Fruit fly (Drosophila melanogaster) whole organism, prepupa: ENCODE data around the gene Ccdc39.

Experiments used
- CG10631 ChIP-seq: fragments of 200-800 bp; sonication (Bioruptor generic); optimal IDR thresholded peaks from 2 replicates; lab custom pipeline; 2016; ENCODE audit warnings: missing biosample characterization, missing genetic modification characterization
- CG10669 ChIP-seq: fragments of 200-800 bp; sonication (Bioruptor generic); optimal IDR thresholded peaks from 3 replicates; lab custom pipeline; 2018; ENCODE audit warnings: missing biosample characterization, mild to moderate bottlenecking, missing genetic modification characterization, moderate library complexity
- CG11294 ChIP-seq: fragments of 200-800 bp; sonication (Bioruptor generic); IDR thresholded peaks from 2 replicates; pipeline ENCODE4 v1.3.6; 2022; ENCODE audit warnings: missing biosample characterization, missing genetic modification characterization
- CG15336 ChIP-seq: fragments of 200-800 bp; sonication (Bioruptor generic); IDR thresholded peaks from 2 replicates; pipeline ENCODE4 v1.3.6; 2022; ENCODE audit warnings: missing biosample characterization, missing genetic modification characterization
- CG1621 ChIP-seq: fragments of 200-800 bp; sonication (Bioruptor generic); optimal IDR thresholded peaks from 3 replicates; lab custom pipeline; 2018; ENCODE audit warnings: missing biosample characterization, mild to moderate bottlenecking, missing genetic modification characterization
- CG16779 ChIP-seq: fragments of 200-800 bp; sonication (Bioruptor generic); optimal IDR thresholded peaks from 3 replicates; lab custom pipeline; 2017; ENCODE audit warnings: missing biosample characterization, mild to moderate bottlenecking, missing genetic modification characterization
- CG3032 ChIP-seq: fragments of 200-800 bp; optimal IDR thresholded peaks from 2 replicates; lab custom pipeline; 2019; ENCODE audit warnings: missing biosample characterization, mild to moderate bottlenecking, missing genetic modification characterization, moderate library complexity
- CG31627 ChIP-seq: fragments of 200-800 bp; sonication (Bioruptor generic); optimal IDR thresholded peaks from 3 replicates; lab custom pipeline; 2016; ENCODE audit warnings: missing biosample characterization, missing genetic modification characterization
- CG32006 ChIP-seq: fragments of 200-800 bp; sonication (Bioruptor generic); optimal IDR thresholded peaks from 3 replicates; lab custom pipeline; 2017; ENCODE audit warnings: missing biosample characterization, mild to moderate bottlenecking, missing genetic modification characterization
- CG34406 ChIP-seq: fragments of 200-800 bp; sonication (Bioruptor generic); optimal IDR thresholded peaks from 3 replicates; lab custom pipeline; 2016; ENCODE audit warnings: missing biosample characterization, missing genetic modification characterization
- CG3919 ChIP-seq: fragments of 200-800 bp; sonication (Bioruptor generic); optimal IDR thresholded peaks from 3 replicates; lab custom pipeline; 2016; ENCODE audit warnings: missing biosample characterization, missing genetic modification characterization
- CG4318 ChIP-seq: fragments of 200-800 bp; sonication (Bioruptor generic); optimal IDR thresholded peaks from 3 replicates; lab custom pipeline; 2017; ENCODE audit warnings: missing biosample characterization, mild to moderate bottlenecking, missing genetic modification characterization
- CG6276 ChIP-seq: fragments of 200-800 bp; sonication (Bioruptor generic); optimal IDR thresholded peaks from 2 replicates; lab custom pipeline; 2017; ENCODE audit warnings: missing biosample characterization, mild to moderate bottlenecking, missing genetic modification characterization
- CG6808 ChIP-seq: fragments of 200-800 bp; sonication (Bioruptor generic); optimal IDR thresholded peaks from 3 replicates; lab custom pipeline; 2017; ENCODE audit warnings: missing biosample characterization, missing genetic modification characterization, mild to moderate bottlenecking, moderate library complexity, missing genetic modification reagents
- CG6854 ChIP-seq: fragments of 200-800 bp; sonication (Bioruptor generic); optimal IDR thresholded peaks from 2 replicates; lab custom pipeline; 2017; ENCODE audit warnings: missing biosample characterization, mild to moderate bottlenecking, missing genetic modification characterization
- CG7368 ChIP-seq: fragments of 200-800 bp; sonication (Bioruptor generic); optimal IDR thresholded peaks from 3 replicates; lab custom pipeline; 2016; ENCODE audit warnings: missing biosample characterization, missing genetic modification characterization
- CG8119 ChIP-seq: fragments of 200-800 bp; sonication (Bioruptor generic); IDR thresholded peaks from 3 replicates; pipeline ENCODE4 v1.3.6; 2022; ENCODE audit warnings: missing biosample characterization, missing genetic modification characterization
- CG9139 ChIP-seq: fragments of 200-800 bp; sonication (Bioruptor generic); optimal IDR thresholded peaks from 3 replicates; lab custom pipeline; 2017; ENCODE audit warnings: missing biosample characterization, mild to moderate bottlenecking, missing genetic modification characterization
- Eip75B ChIP-seq: fragments of 200-800 bp; sonication (Bioruptor generic); optimal IDR thresholded peaks from 3 replicates; lab custom pipeline; 2016; ENCODE audit warnings: missing biosample characterization, missing genetic modification characterization
- Eip78C ChIP-seq: fragments of 200-800 bp; sonication (Bioruptor generic); peaks from one replicate; lab custom pipeline; 2016; ENCODE audit warnings: missing biosample characterization, missing genetic modification characterization
- Eip93F ChIP-seq: fragments of 200-800 bp; sonication (Bioruptor generic); optimal IDR thresholded peaks from 2 replicates; lab custom pipeline; 2016; ENCODE audit warnings: missing biosample characterization, mild to moderate bottlenecking, missing genetic modification characterization
- Ets21C ChIP-seq: fragments of 200-800 bp; sonication (Bioruptor generic); optimal IDR thresholded peaks from 3 replicates; lab custom pipeline; 2016; ENCODE audit warnings: missing biosample characterization, missing genetic modification characterization
- Gug ChIP-seq: fragments of 200-800 bp; sonication (Bioruptor generic); IDR thresholded peaks from 2 replicates; pipeline ENCODE4 v1.3.6; 2022; ENCODE audit warnings: missing biosample characterization, missing genetic modification characterization
- Hr39 ChIP-seq: fragments of 200-800 bp; sonication (Bioruptor generic); optimal IDR thresholded peaks from 2 replicates; lab custom pipeline; 2016; ENCODE audit warnings: missing biosample characterization, missing genetic modification characterization
- Hr4 ChIP-seq: fragments of 200-800 bp; sonication (Bioruptor generic); optimal IDR thresholded peaks from 3 replicates; lab custom pipeline; 2016; ENCODE audit warnings: missing biosample characterization, missing genetic modification characterization
- Lpt ChIP-seq: fragments of 200-800 bp; sonication (Bioruptor generic); optimal IDR thresholded peaks from 3 replicates; lab custom pipeline; 2016; ENCODE audit warnings: missing biosample characterization, missing genetic modification characterization
- Met ChIP-seq: fragments of 200-800 bp; sonication (Bioruptor generic); optimal IDR thresholded peaks from 3 replicates; lab custom pipeline; 2016; ENCODE audit warnings: missing biosample characterization, missing genetic modification characterization
- OdsH ChIP-seq: fragments of 200-800 bp; sonication (Bioruptor generic); optimal IDR thresholded peaks from 3 replicates; lab custom pipeline; 2016; ENCODE audit warnings: missing biosample characterization, missing genetic modification characterization
- Smox ChIP-seq: fragments of 200-800 bp; sonication (Bioruptor generic); optimal IDR thresholded peaks from 3 replicates; lab custom pipeline; 2016; ENCODE audit warnings: missing biosample characterization, missing genetic modification characterization
- Sox102F ChIP-seq: fragments of 200-800 bp; sonication (Bioruptor generic); optimal IDR thresholded peaks from 2 replicates; lab custom pipeline; 2016; ENCODE audit warnings: missing biosample characterization, mild to moderate bottlenecking, missing genetic modification characterization
- Sox14 ChIP-seq: fragments of 200-800 bp; sonication (Bioruptor generic); optimal IDR thresholded peaks from 3 replicates; lab custom pipeline; 2016; ENCODE audit warnings: missing biosample characterization, missing genetic modification characterization
- acj6 ChIP-seq: fragments of 200-800 bp; sonication (Bioruptor generic); optimal IDR thresholded peaks from 3 replicates; lab custom pipeline; 2016; ENCODE audit warnings: missing biosample characterization, missing genetic modification characterization
- cyc ChIP-seq: fragments of 200-800 bp; sonication (Bioruptor generic); optimal IDR thresholded peaks from 3 replicates; lab custom pipeline; 2016; ENCODE audit warnings: missing biosample characterization, missing genetic modification characterization
- dac ChIP-seq: fragments of 200-800 bp; sonication (Bioruptor generic); optimal IDR thresholded peaks from 2 replicates; lab custom pipeline; 2017; ENCODE audit warnings: missing biosample characterization, mild to moderate bottlenecking, missing genetic modification characterization
- eg ChIP-seq: fragments of 200-800 bp; sonication (Bioruptor generic); IDR thresholded peaks from 3 replicates; pipeline ENCODE4 v1.3.6; 2022; ENCODE audit warnings: missing biosample characterization, missing genetic modification characterization
- fd59A ChIP-seq: fragments of 200-800 bp; sonication (Bioruptor generic); optimal IDR thresholded peaks from 2 replicates; lab custom pipeline; 2017; ENCODE audit warnings: missing biosample characterization, mild to moderate bottlenecking, missing genetic modification characterization, missing genetic modification reagents
- fd85E ChIP-seq: fragments of 200-800 bp; sonication (Bioruptor generic); optimal IDR thresholded peaks from 3 replicates; lab custom pipeline; 2016; ENCODE audit warnings: missing biosample characterization, missing genetic modification characterization
- fkh ChIP-seq: fragments of 200-800 bp; sonication (Bioruptor generic); optimal IDR thresholded peaks from 3 replicates; lab custom pipeline; 2017; ENCODE audit warnings: missing biosample characterization, mild to moderate bottlenecking, missing genetic modification characterization, moderate library complexity
- lz ChIP-seq: fragments of 200-800 bp; sonication (Bioruptor generic); optimal IDR thresholded peaks from 3 replicates; lab custom pipeline; 2016; ENCODE audit warnings: missing biosample characterization, missing genetic modification characterization
- net ChIP-seq: fragments of 200-800 bp; sonication (Bioruptor generic); optimal IDR thresholded peaks from 3 replicates; lab custom pipeline; 2016; ENCODE audit warnings: missing biosample characterization, missing genetic modification characterization
- pdm3 ChIP-seq: fragments of 200-800 bp; sonication (Bioruptor generic); optimal IDR thresholded peaks from 3 replicates; lab custom pipeline; 2016; ENCODE audit warnings: missing biosample characterization, missing genetic modification characterization
- salr ChIP-seq, 2 experiments: fragments of 200-800 bp; sonication (Bioruptor generic); optimal IDR thresholded peaks; 3 replicates each; lab custom pipeline; 2016 to 2018; ENCODE audit warnings: missing biosample characterization in 2 of 2, missing genetic modification characterization in 2 of 2, mild to moderate bottlenecking in 1 of 2
- spab ChIP-seq: fragments of 200-800 bp; sonication (Bioruptor generic); optimal IDR thresholded peaks from 2 replicates; lab custom pipeline; 2017; ENCODE audit warnings: missing biosample characterization, mild to moderate bottlenecking, missing genetic modification characterization, missing genetic modification reagents
- ss ChIP-seq, 2 experiments: fragments of 200-800 bp; sonication (Bioruptor generic); optimal IDR thresholded peaks; 2 replicates in 1 of 2; 3 replicates in 1 of 2; lab custom pipeline; 2017 to 2018; ENCODE audit warnings: mild to moderate bottlenecking in 2 of 2, missing biosample characterization in 2 of 2, missing genetic modification characterization in 2 of 2, moderate library complexity in 1 of 2
- svp ChIP-seq: fragments of 200-800 bp; sonication (Bioruptor generic); peaks from one replicate; lab custom pipeline; 2016; ENCODE audit warnings: missing biosample characterization, missing genetic modification characterization

The Ccdc39 gene

DNA sequence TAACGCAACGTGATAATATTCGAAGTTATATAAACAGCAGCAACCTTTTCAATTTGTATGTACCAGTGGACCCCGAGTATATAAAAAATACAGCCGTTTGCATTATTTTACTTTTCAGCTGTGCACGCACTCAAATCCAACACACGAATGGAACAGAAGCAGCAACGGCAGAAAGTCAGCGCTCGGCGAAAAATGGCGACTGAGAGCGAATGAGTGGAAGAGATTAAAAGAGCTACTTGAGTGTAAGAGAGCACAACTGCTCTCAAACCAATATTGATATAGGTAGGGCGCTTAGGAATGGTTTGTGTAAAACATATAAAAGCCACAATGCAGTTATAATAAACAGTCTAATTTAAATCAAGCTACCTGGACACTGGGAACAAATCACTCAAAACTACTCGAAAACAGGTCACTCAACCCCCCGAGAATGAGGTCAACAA, 21.8 kb upstream of the Ccdc39 start (continued):
- TF ChIP-seq dac (GFP tag; lab: Kevin White, UChicago) (no peak), acj6 (GFP tag; lab: Kevin White, UChicago) (no peak), OdsH (GFP tag; lab: Kevin White, UChicago) (peak; percentile 2), CG31627 (GFP tag; lab: Kevin White, UChicago) (no peak), salr (GFP tag; optimal IDR thresholded peaks at IDR 0.05; lab: Kevin White, UChicago) (no peak), CG34406 (GFP tag; lab: Kevin White, UChicago) (peak; percentile 42), net (GFP tag; lab: Kevin White, UChicago) (peak; percentile 70), Hr39 (GFP tag; lab: Kevin White, UChicago) (no peak), CG6276 (peak; percentile 23), CG16779 (tag; lab: Kevin White, UChicago) (peak; percentile 17), CG7368 (GFP tag; lab: Kevin White, UChicago) (peak; percentile 32), ss (GFP tag; optimal IDR thresholded peaks at IDR 0.05; lab: Kevin White, UChicago) (peak; percentile 60 to 73), CG6808 (GFP tag; lab: Kevin White, UChicago) (peak; percentile 49), fd85E (GFP tag; lab: Kevin White, UChicago) (no peak), CG3032 (tag; lab: Kevin White, UChicago) (no peak), Smox (GFP tag; lab: Kevin White, UChicago) (no peak), pdm3 (peak; percentile 11), spab (GFP tag; lab: Kevin White, UChicago) (no peak), Eip93F (GFP tag; lab: Kevin White, UChicago) (no peak), eg (GFP tag; lab: Robert Waterston, UW) (peak; percentile 40; the same call in 1 of the 3 replicates), Sox14 (GFP tag; lab: Kevin White, UChicago) (peak; percentile 15), CG32006 (peak; percentile 19), CG1621 (tag; lab: Kevin White, UChicago) (no peak), CG3919 (GFP tag; lab: Kevin White, UChicago) (peak; percentile 66), CG10631 (peak; percentile 8), lz (GFP tag; lab: Kevin White, UChicago) (no peak)
- TF ChIP-seq, all 60 proteins: peak for 31

- TF ChIP-seq dac (GFP tag; lab: Kevin White, UChicago) (no peak), CG6854 (GFP tag; lab: Kevin White, UChicago) (no peak), Hr39 (GFP tag; lab: Kevin White, UChicago) (no peak), Hr4 (GFP tag; lab: Kevin White, UChicago) (no peak), CG6276 (no peak), svp (GFP tag; lab: Kevin White, UChicago) (no peak), eg (GFP tag; lab: Robert Waterston, UW) (0 out of 3 replicates have a peak, but pooled peaks have one; percentile 6), Met (GFP tag; lab: Kevin White, UChicago) (no peak), lz (GFP tag; lab: Kevin White, UChicago) (no peak), CG31627 (GFP tag; lab: Kevin White, UChicago) (no peak), Sox102F (GFP tag; lab: Kevin White, UChicago) (no peak), Lpt (GFP tag; lab: Kevin White, UChicago) (no peak), fd85E (GFP tag; lab: Kevin White, UChicago) (no peak), pdm3 (no peak), Gug (GFP tag; lab: Robert Waterston, UW) (no peak), cyc (no peak), Ets21C (GFP tag; lab: Kevin White, UChicago) (no peak), CG3032 (tag; lab: Kevin White, UChicago) (peak; percentile 45), CG16779 (tag; lab: Kevin White, UChicago) (no peak), CG32006 (peak; percentile 37), Sox14 (GFP tag; lab: Kevin White, UChicago) (no peak), CG15336 (GFP tag; lab: Robert Waterston, UW) (peak; percentile 54), CG4318 (GFP tag; lab: Kevin White, UChicago) (no peak), salr (GFP tag; optimal IDR thresholded peaks at IDR 0.05; lab: Kevin White, UChicago) (peak in 1 of 2 experiments; percentile 10), CG34406 (GFP tag; lab: Kevin White, UChicago) (no peak), CG10669 (peak; percentile 13), OdsH (GFP tag; lab: Kevin White, UChicago) (peak; percentile 30), fd59A (no peak), CG6808 (GFP tag; lab: Kevin White, UChicago) (peak; percentile 5), Eip78C (GFP tag; lab: Kevin White, UChicago) (peak; percentile 31), Eip93F (GFP tag; lab: Kevin White, UChicago) (no peak), CG11294 (GFP tag; lab: Robert Waterston, UW) (no peak), fkh (GFP tag; lab: Kevin White, UChicago) (peak; percentile 64), Eip75B (no peak), spab (GFP tag; lab: Kevin White, UChicago) (no peak), CG8119 (GFP tag; lab: Robert Waterston, UW) (peak; percentile 56), CG9139 (no peak)
Observed at dm6 chr3R:4804828-4805707, 20.5 kb upstream of the Ccdc39 start.
